Fruit fly (Drosophila melanogaster) whole organism, embryonic: Measurements from ENCODE around the gene ps.

Experiments used
- ATbp ChIP-seq: fragments of 200-800 bp; sonication (Bioruptor generic); optimal IDR thresholded peaks from 2 replicates; lab custom pipeline; 2017; ENCODE audit warnings: missing biosample characterization, mild to moderate bottlenecking, missing genetic modification characterization, missing genetic modification reagents
- Antp ChIP-seq: fragments of 200-800 bp; sonication (Bioruptor generic); optimal IDR thresholded peaks from 3 replicates; lab custom pipeline; 2016; ENCODE audit warnings: missing biosample characterization, missing genetic modification characterization
- Blimp-1 ChIP-seq: fragments of 200-800 bp; sonication (Bioruptor generic); optimal IDR thresholded peaks from 3 replicates; lab custom pipeline; 2018; ENCODE audit warnings: missing biosample characterization, missing genetic modification characterization, mild to moderate bottlenecking, moderate library complexity, missing genetic modification reagents
- CG10147 ChIP-seq: fragments of 200-800 bp; sonication (Bioruptor generic); optimal IDR thresholded peaks from 2 replicates; lab custom pipeline; 2019; ENCODE audit warnings: missing biosample characterization, mild to moderate bottlenecking, missing genetic modification characterization, moderate library complexity
- CG10979 ChIP-seq: fragments of 200-800 bp; sonication (Bioruptor generic); optimal IDR thresholded peaks from 2 replicates; lab custom pipeline; 2018; ENCODE audit warnings: missing biosample characterization, mild to moderate bottlenecking, missing genetic modification characterization, moderate library complexity
- CG13775 ChIP-seq: fragments of 200-800 bp; sonication (Bioruptor generic); optimal IDR thresholded peaks from 3 replicates; lab custom pipeline; 2017; ENCODE audit warnings: missing biosample characterization, mild to moderate bottlenecking, missing genetic modification characterization
- CG14050 ChIP-seq: fragments of 200-800 bp; sonication (Bioruptor generic); IDR thresholded peaks from 3 replicates; pipeline ENCODE4 v1.3.6; 2022; ENCODE audit warnings: missing biosample characterization, missing genetic modification characterization
- CG1603 ChIP-seq: fragments of 200-800 bp; sonication (Bioruptor generic); optimal IDR thresholded peaks from 2 replicates; lab custom pipeline; 2019; ENCODE audit warnings: missing biosample characterization, mild to moderate bottlenecking, missing genetic modification characterization, moderate library complexity
- CG16813 ChIP-seq: fragments of 200-800 bp; sonication (Bioruptor generic); IDR thresholded peaks from 3 replicates; pipeline ENCODE4 v1.3.6; 2022; ENCODE audit warnings: missing biosample characterization, missing genetic modification characterization; ENCODE audit not compliant: partially characterized antibody
- CG1792 ChIP-seq: fragments of 200-800 bp; sonication (Bioruptor generic); optimal IDR thresholded peaks from 2 replicates; lab custom pipeline; 2016; ENCODE audit warnings: missing biosample characterization, missing genetic modification characterization
- CG2202 ChIP-seq: fragments of 200-800 bp; sonication (Bioruptor generic); optimal IDR thresholded peaks from 2 replicates; lab custom pipeline; 2018; ENCODE audit warnings: missing biosample characterization, mild to moderate bottlenecking, missing genetic modification characterization
- CG2712 ChIP-seq: fragments of 200-800 bp; optimal IDR thresholded peaks from 3 replicates; lab custom pipeline; 2019; ENCODE audit warnings: missing biosample characterization, mild to moderate bottlenecking, missing genetic modification characterization, moderate library complexity
- CG2889 ChIP-seq: fragments of 200-800 bp; sonication (Bioruptor generic); IDR thresholded peaks from 3 replicates; pipeline ENCODE4 v1.3.6; 2022; ENCODE audit warnings: missing biosample characterization, missing genetic modification characterization
- CG32772 ChIP-seq: fragments of 200-800 bp; sonication (Bioruptor generic); IDR thresholded peaks from 2 replicates; pipeline ENCODE4 v1.3.6; 2022; ENCODE audit warnings: missing biosample characterization, missing genetic modification characterization
- CG3995 ChIP-seq: fragments of 200-800 bp; sonication (Bioruptor generic); optimal IDR thresholded peaks from 3 replicates; lab custom pipeline; 2016; ENCODE audit warnings: missing biosample characterization, missing genetic modification characterization
- CG6654 ChIP-seq: fragments of 200-800 bp; sonication (Bioruptor generic); optimal IDR thresholded peaks from 2 replicates; lab custom pipeline; 2017; ENCODE audit warnings: missing biosample characterization, mild to moderate bottlenecking, missing genetic modification characterization
- D19B ChIP-seq: fragments of 200-800 bp; sonication (Bioruptor generic); optimal IDR thresholded peaks from 2 replicates; lab custom pipeline; 2017; ENCODE audit warnings: missing biosample characterization, mild to moderate bottlenecking, missing genetic modification characterization
- Dbx ChIP-seq: fragments of 200-800 bp; sonication (Bioruptor generic); IDR thresholded peaks from 3 replicates; pipeline ENCODE4 v1.3.6; 2022; ENCODE audit warnings: missing biosample characterization, missing genetic modification characterization
- Deaf1 ChIP-seq: fragments of 200-800 bp; optimal IDR thresholded peaks from 3 replicates; lab custom pipeline; 2019; ENCODE audit warnings: missing biosample characterization, mild to moderate bottlenecking, missing genetic modification characterization, moderate library complexity
- Dip2 ChIP-seq: fragments of 200-800 bp; sonication (Bioruptor generic); IDR thresholded peaks from 2 replicates; pipeline ENCODE4 v1.3.6; 2022; ENCODE audit warnings: missing biosample characterization, missing genetic modification characterization
- Hand ChIP-seq: fragments of 200-800 bp; sonication (Bioruptor generic); optimal IDR thresholded peaks from 2 replicates; lab custom pipeline; 2017; ENCODE audit warnings: mild to moderate bottlenecking, missing biosample characterization, missing genetic modification reagents, missing genetic modification characterization
- HmgZ ChIP-seq: fragments of 200-800 bp; sonication (Bioruptor generic); optimal IDR thresholded peaks from 2 replicates; lab custom pipeline; 2018; ENCODE audit warnings: missing biosample characterization, mild to moderate bottlenecking, missing genetic modification characterization
- MTF-1 ChIP-seq: fragments of 200-800 bp; sonication (Bioruptor generic); optimal IDR thresholded peaks from 2 replicates; lab custom pipeline; 2018; ENCODE audit warnings: missing biosample characterization, mild to moderate bottlenecking, missing genetic modification characterization, borderline replicate concordance
- Meics ChIP-seq: fragments of 200-800 bp; sonication (Bioruptor generic); optimal IDR thresholded peaks from 2 replicates; lab custom pipeline; 2017; ENCODE audit warnings: missing biosample characterization, mild to moderate bottlenecking, missing genetic modification characterization
- NC2β ChIP-seq: fragments of 200-800 bp; sonication (Bioruptor generic); optimal IDR thresholded peaks from 2 replicates; lab custom pipeline; 2016; ENCODE audit warnings: missing biosample characterization, missing genetic modification characterization
- Nf-YA ChIP-seq: fragments of 200-800 bp; sonication (Bioruptor generic); IDR thresholded peaks from 2 replicates; pipeline ENCODE4 v1.3.6; 2022; ENCODE audit warnings: missing biosample characterization, missing genetic modification characterization
- Pdp1 ChIP-seq, 2 experiments: fragments of 200-800 bp; sonication (Bioruptor generic); optimal IDR thresholded peaks; 3 replicates each; lab custom pipeline; 2016; ENCODE audit warnings: missing biosample characterization in 2 of 2, missing genetic modification characterization in 2 of 2, mild to moderate bottlenecking in 1 of 2, moderate library complexity in 1 of 2
- Sox102F ChIP-seq: fragments of 200-800 bp; sonication (Bioruptor generic); optimal IDR thresholded peaks from 2 replicates; lab custom pipeline; 2018; ENCODE audit warnings: missing biosample characterization, mild to moderate bottlenecking, missing genetic modification characterization, moderate library complexity
- Sry-β ChIP-seq: fragments of 200-800 bp; sonication (Bioruptor generic); optimal IDR thresholded peaks from 2 replicates; lab custom pipeline; 2018; ENCODE audit warnings: missing biosample characterization, mild to moderate bottlenecking, missing genetic modification characterization, moderate library complexity
- Taf1 ChIP-seq: fragments of 200-800 bp; sonication (Bioruptor generic); IDR thresholded peaks from 2 replicates; pipeline ENCODE4 v1.3.6; 2022; ENCODE audit warnings: missing biosample characterization, missing genetic modification characterization
- Xbp1 ChIP-seq: fragments of 200-800 bp; sonication (Bioruptor generic); optimal IDR thresholded peaks from 3 replicates; lab custom pipeline; 2016; ENCODE audit warnings: missing biosample characterization, mild to moderate bottlenecking, missing genetic modification characterization
- al ChIP-seq: fragments of 200-800 bp; sonication (Bioruptor generic); IDR thresholded peaks from 2 replicates; pipeline ENCODE4 v1.3.6; 2022; ENCODE audit warnings: missing biosample characterization, missing genetic modification characterization
- ase ChIP-seq: fragments of 200-800 bp; sonication (Bioruptor generic); IDR thresholded peaks from 3 replicates; pipeline ENCODE4 v1.3.6; 2022; ENCODE audit warnings: missing biosample characterization, missing genetic modification characterization
- ash1 ChIP-seq: fragments of 200-800 bp; sonication (Bioruptor generic); optimal IDR thresholded peaks from 2 replicates; lab custom pipeline; 2018; ENCODE audit warnings: missing biosample characterization, mild to moderate bottlenecking, missing genetic modification characterization
- br ChIP-seq: fragments of >200 bp; optimal IDR thresholded peaks from 2 replicates; lab custom pipeline; 2017
- croc ChIP-seq: fragments of 200-800 bp; sonication (Bioruptor generic); conservative IDR thresholded peaks from 3 replicates; pipeline ENCODE4 v1.3.6; 2022; ENCODE audit warnings: missing biosample characterization, missing genetic modification characterization
- dmrt11E ChIP-seq: fragments of 200-800 bp; sonication (Bioruptor generic); optimal IDR thresholded peaks from 3 replicates; lab custom pipeline; 2018; ENCODE audit warnings: missing biosample characterization, mild to moderate bottlenecking, missing genetic modification characterization, moderate library complexity
- emc ChIP-seq: fragments of 200-800 bp; sonication (Bioruptor generic); optimal IDR thresholded peaks from 2 replicates; lab custom pipeline; 2016; ENCODE audit warnings: missing biosample characterization, missing genetic modification characterization
- eyg ChIP-seq: fragments of 200-800 bp; sonication (Bioruptor generic); optimal IDR thresholded peaks from 3 replicates; lab custom pipeline; 2016; ENCODE audit warnings: missing biosample characterization, missing genetic modification characterization
- fru ChIP-seq: fragments of >200 bp; optimal IDR thresholded peaks from 2 replicates; lab custom pipeline; 2017
- gce ChIP-seq: fragments of 200-800 bp; sonication (Bioruptor generic); IDR thresholded peaks from 3 replicates; pipeline ENCODE4 v1.3.6; 2022; ENCODE audit warnings: missing biosample characterization, missing genetic modification characterization
- gt ChIP-seq: fragments of 200-800 bp; sonication (Bioruptor generic); IDR thresholded peaks from 2 replicates; pipeline ENCODE4 v1.3.6; 2022; ENCODE audit warnings: missing biosample characterization, missing genetic modification characterization
- jumu ChIP-seq: fragments of 200-800 bp; sonication (Bioruptor generic); optimal IDR thresholded peaks from 3 replicates; lab custom pipeline; 2016; ENCODE audit warnings: missing biosample characterization, missing genetic modification characterization
- lmd ChIP-seq: fragments of 200-800 bp; sonication (Bioruptor generic); IDR thresholded peaks from 2 replicates; pipeline ENCODE4 v1.3.6; 2022; ENCODE audit warnings: missing biosample characterization, missing genetic modification characterization
- prd ChIP-seq, 3 experiments: fragments of >200 bp in 2 of 3; fragments of 200-800 bp in 1 of 3; sonication (Bioruptor generic) in 1 of 3; optimal IDR thresholded peaks in 2 of 3; IDR thresholded peaks in 1 of 3; 2 replicates in 2 of 3; 3 replicates in 1 of 3; pipeline versions ENCODE4 v1.3.6 to Lab custom; 2017 to 2022; ENCODE audit warnings: missing biosample characterization in 1 of 3, missing genetic modification characterization in 1 of 3
- psq ChIP-seq: fragments of 200-800 bp; sonication (Bioruptor generic); optimal IDR thresholded peaks from 2 replicates; lab custom pipeline; 2017; ENCODE audit warnings: missing biosample characterization, missing genetic modification characterization
- sd ChIP-seq: fragments of 200-800 bp; sonication (Bioruptor generic); optimal IDR thresholded peaks from 3 replicates; lab custom pipeline; 2018; ENCODE audit warnings: missing biosample characterization, mild to moderate bottlenecking, missing genetic modification characterization, moderate library complexity
- shn ChIP-seq: fragments of 200-800 bp; sonication (Bioruptor generic); optimal IDR thresholded peaks from 3 replicates; lab custom pipeline; 2016; ENCODE audit warnings: missing biosample characterization, missing genetic modification characterization
- tgo ChIP-seq: fragments of 200-800 bp; sonication (Bioruptor generic); IDR thresholded peaks from 3 replicates; pipeline ENCODE4 v1.3.6; 2022; ENCODE audit warnings: missing biosample characterization, missing genetic modification characterization
- vvl ChIP-seq: fragments of 200-800 bp; sonication (Bioruptor generic); IDR thresholded peaks from 2 replicates; pipeline ENCODE4 v1.3.6; 2022; ENCODE audit warnings: missing biosample characterization, missing genetic modification characterization
- zfh2 ChIP-seq: fragments of 200-800 bp; sonication (Bioruptor generic); optimal IDR thresholded peaks from 2 replicates; lab custom pipeline; 2016; ENCODE audit warnings: missing biosample characterization, missing genetic modification characterization

ps gene

dm6 chr3R:9428988-9429387 lies 11.2 kb downstream of the ps start (continued):
- TF ChIP-seq CG32772 (GFP tag; lab: Robert Waterston, UW) (0 out of 2 replicates have a peak, but pooled peaks have one; percentile 34), CG14050 (GFP tag; lab: Robert Waterston, UW) (peak; percentile 39; the same call in 1 of the 3 replicates), emc (GFP tag; lab: Kevin White, UChicago) (peak; percentile 61), eyg (GFP tag; lab: Kevin White, UChicago) (peak; percentile 56), CG16813 (GFP tag; lab: Robert Waterston, UW) (no peak), al (GFP tag; lab: Robert Waterston, UW) (peak; percentile 53; the same call in 1 of the 2 replicates), HmgZ (tag; lab: Kevin White, UChicago) (peak; percentile 90), Antp (peak; percentile 49), CG2712 (tag; lab: Kevin White, UChicago) (peak; percentile 50), CG6654 (GFP tag; lab: Kevin White, UChicago) (no peak), jumu (peak; percentile 34), prd (optimal IDR thresholded peaks at IDR 0.05; lab: Kevin White, UChicago) (no peak), prd (GFP tag; IDR thresholded peaks at IDR 0.05; lab: Robert Waterston, UW) (peak; percentile 54; the same call in 2 of the 3 replicates), psq (no peak), fru (lab: Kevin White, UChicago) (no peak), ash1 (peak; percentile 34), Nf-YA (GFP tag; lab: Robert Waterston, UW) (peak; percentile 44; the same call in 1 of the 2 replicates), CG1603 (tag; lab: Kevin White, UChicago) (peak; percentile 52), CG13775 (GFP tag; lab: Kevin White, UChicago) (peak; percentile 28), Dbx (GFP tag; lab: Robert Waterston, UW) (peak; percentile 85), br (lab: Kevin White, UChicago) (no peak), CG10147 (GFP tag; lab: Kevin White, UChicago) (peak; percentile 17), Hand (GFP tag; lab: Kevin White, UChicago) (peak; percentile 76), lmd (GFP tag; lab: Robert Waterston, UW) (peak; percentile 67; the same call in 1 of the 2 replicates), dmrt11E (no peak), Dip2 (GFP tag; lab: Robert Waterston, UW) (no peak), shn (GFP tag; lab: Kevin White, UChicago) (peak; percentile 55), ATbp (GFP tag; lab: Kevin White, UChicago) (peak; percentile 45), CG3995 (peak; percentile 53), zfh2 (peak; percentile 53), sd (tag; lab: Kevin White, UChicago) (peak; percentile 17), CG10979 (tag; lab: Kevin White, UChicago) (peak; percentile 42), D19B (GFP tag; lab: Kevin White, UChicago) (peak; percentile 52), CG1792 (GFP tag; lab: Kevin White, UChicago) (peak; percentile 50), Pdp1 (GFP tag; optimal IDR thresholded peaks at IDR 0.05; lab: Kevin White, UChicago) (peak; percentile 25 to 90), gce (GFP tag; lab: Robert Waterston, UW) (no peak), ase (GFP tag; lab: Robert Waterston, UW) (peak; percentile 47; the same call in 1 of the 3 replicates), Xbp1 (GFP tag; lab: Kevin White, UChicago) (peak; percentile 61), Sox102F (GFP tag; lab: Kevin White, UChicago) (peak; percentile 23), NC2β (GFP tag; lab: Kevin White, UChicago) (peak; percentile 46), CG2202 (tag; lab: Kevin White, UChicago) (peak; percentile 20), Deaf1 (tag; lab: Kevin White, UChicago) (peak; percentile 73), Taf1 (GFP tag; lab: Robert Waterston, UW) (peak; percentile 41; the same call in 1 of the 2 replicates), croc (GFP tag; lab: Robert Waterston, UW) (no peak), Meics (GFP tag; lab: Kevin White, UChicago) (peak; percentile 85), Sry-β (GFP tag; lab: Kevin White, UChicago) (no peak), Blimp-1 (GFP tag; lab: Kevin White, UChicago) (peak; percentile 60), CG2889 (GFP tag; lab: Robert Waterston, UW) (peak; percentile 51; the same call in 1 of the 3 replicates), gt (no peak), MTF-1 (peak; percentile 41), tgo (GFP tag; lab: Robert Waterston, UW) (peak; percentile 21; the same call in 1 of the 3 replicates), vvl (GFP tag; lab: Robert Waterston, UW) (peak; percentile 62)
